Fruit fly (Drosophila melanogaster): ENCODE measurements around the gene eya.

dm6 chr2L:6547978-6548377 lies 1.2 kb upstream of the eya start:
- TF ChIP-seq CG14711 (tag; optimal IDR thresholded peaks at IDR 0.05) = no peak
- no peak for TF ChIP-seq pad (GFP tag; optimal IDR thresholded peaks at IDR 0.05)
- TF ChIP-seq Hr96 (GFP tag; optimal IDR thresholded peaks at IDR 0.05) = no peak
- no peak for TF ChIP-seq CG7045 (GFP tag; optimal IDR thresholded peaks at IDR 0.05)
- no peak for TF ChIP-seq kay (GFP tag; ENCODE audit: borderline replicate concordance)
- no peak for TF ChIP-seq CG33017 (tag; optimal IDR thresholded peaks at IDR 0.05)
- TF ChIP-seq bab1 (GFP tag; optimal IDR thresholded peaks at IDR 0.05) = no peak
